Fruit fly (Drosophila melanogaster): ENCODE results near the gene CG9926.

DNA sequence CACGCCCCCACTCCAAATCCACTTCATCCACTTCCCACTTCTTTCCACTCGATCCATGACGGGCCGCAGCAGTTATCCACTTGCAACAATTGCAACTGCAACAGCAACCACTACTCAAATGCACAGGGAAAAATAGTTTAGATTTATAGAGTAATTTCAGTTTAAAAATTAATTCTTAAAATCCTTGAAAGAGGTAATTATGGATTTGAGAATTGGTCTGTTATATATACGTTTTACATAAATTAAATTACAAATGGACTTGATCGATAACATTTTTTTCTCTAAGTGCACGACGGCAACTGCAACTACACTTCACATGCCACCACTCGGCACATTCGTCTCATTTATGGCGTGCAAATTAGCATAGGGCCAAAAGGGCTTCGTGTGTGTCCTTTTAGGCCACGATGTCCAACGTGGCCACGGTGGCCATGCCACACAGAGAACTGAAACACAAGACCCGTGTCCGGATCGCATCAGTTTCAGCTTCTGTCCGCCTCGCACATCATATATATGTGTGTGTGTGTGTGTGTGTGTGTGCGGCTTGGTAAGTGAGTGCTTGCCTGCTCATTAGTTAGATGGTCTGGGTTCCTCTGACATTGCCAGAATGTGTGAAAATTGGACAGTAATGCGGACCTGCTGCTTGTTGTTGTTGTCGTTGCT, 34.1 kb upstream of the CG9926 start:
- TF ChIP-seq CG13204 (GFP tag; optimal IDR thresholded peaks at IDR 0.05) (peak; percentile 37), Snoo (tag; optimal IDR thresholded peaks at IDR 0.05) (peak; percentile 50)
